Worm (Caenorhabditis elegans): Measurements from ENCODE around the gene ech-8.

- TF ChIP-seq lin-13 (tag; optimal IDR thresholded peaks at IDR 0.05) (no peak), elt-3 (tag; optimal IDR thresholded peaks at IDR 0.05) (no peak), pha-4 (tag; optimal IDR thresholded peaks at IDR 0.05) (no peak), lsy-2 (tag; optimal IDR thresholded peaks at IDR 0.05) (no peak), ces-1 (GFP tag; optimal IDR thresholded peaks at IDR 0.05) (no peak), nhr-28 (tag; optimal IDR thresholded peaks at IDR 0.05) (no peak)
These were observed 11.7 kb upstream of the ech-8 start, which contains the start of gene daf-14 for ce11 chrIV:10250577-10251075.

All from whole organism, mixed stage, embryonic.